Worm (Caenorhabditis elegans) whole organism, L2 larva: ENCODE measurements around the gene str-38.

Source experiments
- ama-1 ChIP-seq: fragments of 150-350 bp; optimal IDR thresholded peaks from 2 replicates; lab custom pipeline; 2018; ENCODE audit warnings: inconsistent platforms
- mbf-1 ChIP-seq: sonication (generic microtip); optimal IDR thresholded peaks from 2 replicates; lab custom pipeline; 2017; ENCODE audit warnings: missing biosample characterization, missing genetic modification characterization
- nhr-77 ChIP-seq: fragments of 150-350 bp; optimal IDR thresholded peaks from 2 replicates; lab custom pipeline; 2014; ENCODE audit warnings: missing biosample characterization, missing genetic modification characterization

The str-38 gene

ce11 chrV:15685599-15685998 is 46.5 kb downstream of the str-38 start, which contains the start of gene nhr-196:
Gene nhr-196 (plus strand): TSS chrV:15685716.
- TF ChIP-seq mbf-1 (tag; lab: Kevin White, UChicago) (no peak), ama-1 (lab: Kevin White, UChicago) (no peak), nhr-77 (tag; lab: Kevin White, UChicago) (no peak)
